Fruit fly (Drosophila melanogaster): Measurements from ENCODE around the gene CG43117.
A peak's percentile ranks its signal among the peaks of the same experiment; 100 is the strongest.

Gene CG43117

DNA sequence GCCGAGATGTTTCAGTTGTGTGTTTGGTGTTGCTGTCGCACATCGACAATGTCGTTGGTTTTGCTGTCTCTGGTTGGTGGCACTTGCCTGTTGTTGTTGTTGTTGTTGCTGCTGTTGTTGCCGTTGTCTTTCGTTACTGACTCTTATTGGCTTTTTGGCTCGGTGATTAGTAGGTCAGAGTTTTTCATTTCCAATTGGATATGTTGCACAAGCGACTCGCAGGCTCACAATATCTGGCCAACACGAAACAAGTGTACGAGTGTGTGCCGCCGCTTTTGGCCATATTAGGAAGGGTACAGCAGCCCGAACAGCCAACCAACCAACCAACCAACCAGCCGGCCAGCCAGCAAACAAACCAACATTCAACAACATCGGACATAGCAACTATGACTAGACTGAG, 20.9 kb upstream of the CG43117 start:
- no peak for TF ChIP-seq fd59A (GFP tag; optimal IDR thresholded peaks at IDR 0.05)
- TF ChIP-seq OdsH (GFP tag; optimal IDR thresholded peaks at IDR 0.05): no peak
- TF ChIP-seq fd85E (GFP tag; optimal IDR thresholded peaks at IDR 0.05): no peak
- TF ChIP-seq Lpt (GFP tag; optimal IDR thresholded peaks at IDR 0.05): no peak
- TF ChIP-seq Gug (GFP tag; IDR thresholded peaks at IDR 0.05): no peak
- TF ChIP-seq CG10669 (GFP tag; optimal IDR thresholded peaks at IDR 0.05): no peak
- TF ChIP-seq Blimp-1 (GFP tag; optimal IDR thresholded peaks at IDR 0.05): no peak
- no peak for TF ChIP-seq CG6854 (GFP tag; optimal IDR thresholded peaks at IDR 0.05)
- no peak for TF ChIP-seq cyc (GFP tag; optimal IDR thresholded peaks at IDR 0.05)
- TF ChIP-seq spab (GFP tag; optimal IDR thresholded peaks at IDR 0.05): no peak
- TF ChIP-seq CG8119 (GFP tag; IDR thresholded peaks at IDR 0.05): no peak
- no peak for TF ChIP-seq CG31627 (GFP tag; optimal IDR thresholded peaks at IDR 0.05)

dm6 chr3R:26436001-26436400, 18.6 kb upstream of the CG43117 start:
- TF ChIP-seq fkh (GFP tag; optimal IDR thresholded peaks at IDR 0.05) (no peak), CG3032 (tag; optimal IDR thresholded peaks at IDR 0.05) (no peak), Smox (GFP tag; optimal IDR thresholded peaks at IDR 0.05) (no peak)

DNA sequence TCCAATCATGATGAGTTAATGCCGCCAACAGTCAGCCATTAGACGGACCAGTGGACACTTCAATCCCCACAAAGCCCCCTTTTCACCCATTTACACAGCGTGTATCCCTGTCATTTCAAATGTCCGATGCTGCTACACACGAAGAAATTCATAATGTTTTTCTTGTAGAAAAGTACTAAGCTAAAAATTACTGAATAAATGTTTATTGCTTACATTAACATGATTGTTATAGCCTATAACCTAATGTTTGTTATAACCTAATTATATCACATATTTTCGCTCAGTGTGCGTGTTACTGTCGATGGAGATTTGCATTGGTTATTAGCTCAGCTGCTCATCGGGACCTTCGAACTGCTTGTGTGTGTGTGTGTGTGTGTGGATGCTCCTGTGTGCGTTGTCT, 18.1 kb upstream of the CG43117 start:
- TF ChIP-seq CG9139 (GFP tag; optimal IDR thresholded peaks at IDR 0.05): no peak
- peak; percentile 1 for TF ChIP-seq CG3032 (tag; optimal IDR thresholded peaks at IDR 0.05)
- no peak for TF ChIP-seq fd59A (GFP tag; optimal IDR thresholded peaks at IDR 0.05)
- TF ChIP-seq CG11762 (GFP tag; optimal IDR thresholded peaks at IDR 0.05; ENCODE audit: insufficient read depth): peak; percentile 14
- TF ChIP-seq achi (GFP tag; optimal IDR thresholded peaks at IDR 0.05): peak; percentile 54
- TF ChIP-seq fkh (GFP tag; optimal IDR thresholded peaks at IDR 0.05): no peak
- peak; percentile 86 for TF ChIP-seq svp (GFP tag)
- peak; percentile 33 for TF ChIP-seq acj6 (GFP tag; optimal IDR thresholded peaks at IDR 0.05)
- TF ChIP-seq Blimp-1 (GFP tag; optimal IDR thresholded peaks at IDR 0.05): no peak
- TF ChIP-seq CG3919 (GFP tag; optimal IDR thresholded peaks at IDR 0.05): peak; percentile 46
- peak in 1 of 2 experiments; percentile 29 for TF ChIP-seq salr (GFP tag; optimal IDR thresholded peaks at IDR 0.05)
- peak; percentile 46 for TF ChIP-seq Ets21C (GFP tag; optimal IDR thresholded peaks at IDR 0.05)
- peak; percentile 45 for TF ChIP-seq CG6792 (GFP tag; optimal IDR thresholded peaks at IDR 0.05)
- no peak for TF ChIP-seq CG11294 (GFP tag; IDR thresholded peaks at IDR 0.05)
- no peak for TF ChIP-seq ss (GFP tag; optimal IDR thresholded peaks at IDR 0.05)
- TF ChIP-seq Lpt (GFP tag; optimal IDR thresholded peaks at IDR 0.05): peak; percentile 57
- peak; percentile 63 for TF ChIP-seq pdm3 (GFP tag; optimal IDR thresholded peaks at IDR 0.05)
- peak; percentile 59 for TF ChIP-seq Gug (GFP tag; IDR thresholded peaks at IDR 0.05)
- TF ChIP-seq CG4318 (GFP tag; optimal IDR thresholded peaks at IDR 0.05): peak; percentile 23
- peak; percentile 57 for TF ChIP-seq OdsH (GFP tag; optimal IDR thresholded peaks at IDR 0.05)
- no peak for TF ChIP-seq CG16779 (tag; optimal IDR thresholded peaks at IDR 0.05)
- peak; percentile 81 for TF ChIP-seq Eip78C (GFP tag)
- peak; percentile 57 for TF ChIP-seq topi (GFP tag; optimal IDR thresholded peaks at IDR 0.05)
- peak; percentile 58 for TF ChIP-seq Met (GFP tag; optimal IDR thresholded peaks at IDR 0.05)
- peak; percentile 29 for TF ChIP-seq dac (GFP tag; optimal IDR thresholded peaks at IDR 0.05)
- peak; percentile 77 for TF ChIP-seq Hr4 (GFP tag; optimal IDR thresholded peaks at IDR 0.05)
- TF ChIP-seq CG6808 (GFP tag; optimal IDR thresholded peaks at IDR 0.05): no peak
- peak; percentile 25 for TF ChIP-seq CG1621 (tag; optimal IDR thresholded peaks at IDR 0.05)
- TF ChIP-seq net (GFP tag; optimal IDR thresholded peaks at IDR 0.05): peak; percentile 46
- peak; percentile 65; the same call in 2 of the 3 replicates for TF ChIP-seq CG6163 (GFP tag; IDR thresholded peaks at IDR 0.05)
- TF ChIP-seq CG31627 (GFP tag; optimal IDR thresholded peaks at IDR 0.05): peak; percentile 70
- peak; percentile 12 for TF ChIP-seq CG8319 (GFP tag; optimal IDR thresholded peaks at IDR 0.05)
- TF ChIP-seq CG10669 (GFP tag; optimal IDR thresholded peaks at IDR 0.05): peak; percentile 31
- TF ChIP-seq CG15336 (GFP tag; IDR thresholded peaks at IDR 0.05): peak; percentile 53
- TF ChIP-seq CG8632 (GFP tag; optimal IDR thresholded peaks at IDR 0.05): no peak
- peak; percentile 36 for TF ChIP-seq Eip75B (GFP tag; optimal IDR thresholded peaks at IDR 0.05)
- TF ChIP-seq Hr38 (GFP tag; optimal IDR thresholded peaks at IDR 0.05): no peak
- no peak for TF ChIP-seq CG7368 (GFP tag; optimal IDR thresholded peaks at IDR 0.05)
- peak; percentile 23 for TF ChIP-seq CG6276 (GFP tag; optimal IDR thresholded peaks at IDR 0.05)
- peak; percentile 4 for TF ChIP-seq spab (GFP tag; optimal IDR thresholded peaks at IDR 0.05)
- peak; percentile 65 for TF ChIP-seq cyc (GFP tag; optimal IDR thresholded peaks at IDR 0.05)
- TF ChIP-seq Hr39 (GFP tag; optimal IDR thresholded peaks at IDR 0.05): peak; percentile 68
- peak; percentile 22 for TF ChIP-seq CG11902 (GFP tag; optimal IDR thresholded peaks at IDR 0.05)
